Fruit fly (Drosophila melanogaster) whole organism, embryonic: ENCODE results near the gene tay.

Experiments used
- CG10366 ChIP-seq: fragments of 200-800 bp; sonication (Bioruptor generic); IDR thresholded peaks from 2 replicates; pipeline ENCODE4 v1.3.6; 2022; ENCODE audit warnings: missing biosample characterization, missing genetic modification characterization
- CG10654 ChIP-seq: fragments of 200-800 bp; sonication (Bioruptor generic); optimal IDR thresholded peaks from 2 replicates; lab custom pipeline; 2016; ENCODE audit warnings: missing biosample characterization, missing genetic modification characterization
- CG11456 ChIP-seq: fragments of 200-800 bp; sonication (Bioruptor generic); IDR thresholded peaks from 3 replicates; pipeline ENCODE4 v1.3.6; 2022; ENCODE audit warnings: missing biosample characterization, missing genetic modification characterization
- CG12155 ChIP-seq: fragments of 200-800 bp; sonication (Bioruptor generic); optimal IDR thresholded peaks from 3 replicates; lab custom pipeline; 2016; ENCODE audit warnings: missing biosample characterization, missing genetic modification characterization
- CG12659 ChIP-seq: fragments of 200-800 bp; sonication (Bioruptor generic); optimal IDR thresholded peaks from 3 replicates; lab custom pipeline; 2017; ENCODE audit warnings: mild to moderate bottlenecking, missing biosample characterization, missing genetic modification reagents, missing genetic modification characterization
- CG14014 ChIP-seq: fragments of 200-800 bp; sonication (Bioruptor generic); IDR thresholded peaks from 2 replicates; pipeline ENCODE4 v1.3.6; 2022; ENCODE audit warnings: missing biosample characterization, missing genetic modification characterization
- CG15601 ChIP-seq: fragments of 200-800 bp; sonication (Bioruptor generic); optimal IDR thresholded peaks from 3 replicates; lab custom pipeline; 2019; ENCODE audit warnings: missing biosample characterization, mild to moderate bottlenecking, missing genetic modification characterization, moderate library complexity
- CG1603 ChIP-seq: fragments of 200-800 bp; sonication (Bioruptor generic); optimal IDR thresholded peaks from 2 replicates; lab custom pipeline; 2019; ENCODE audit warnings: missing biosample characterization, mild to moderate bottlenecking, missing genetic modification characterization, moderate library complexity
- CG17328 ChIP-seq: fragments of 200-800 bp; sonication (Bioruptor generic); IDR thresholded peaks from 2 replicates; pipeline ENCODE4 v1.3.6; 2022; ENCODE audit warnings: missing biosample characterization, missing genetic modification characterization
- CG17829 ChIP-seq: fragments of 200-800 bp; optimal IDR thresholded peaks from 2 replicates; lab custom pipeline; 2019; ENCODE audit warnings: missing biosample characterization, mild to moderate bottlenecking, missing genetic modification characterization, moderate library complexity
- CG2116 ChIP-seq: fragments of 200-800 bp; sonication (Bioruptor generic); optimal IDR thresholded peaks from 3 replicates; lab custom pipeline; 2018; ENCODE audit warnings: missing biosample characterization, mild to moderate bottlenecking, missing genetic modification characterization
- CG2120 ChIP-seq: fragments of 200-800 bp; sonication (Bioruptor generic); optimal IDR thresholded peaks from 3 replicates; lab custom pipeline; 2016; ENCODE audit warnings: missing biosample characterization, missing genetic modification characterization
- CG30020 ChIP-seq: fragments of 200-800 bp; optimal IDR thresholded peaks from 2 replicates; lab custom pipeline; 2019; ENCODE audit warnings: missing biosample characterization, mild to moderate bottlenecking, missing genetic modification characterization, moderate library complexity
- CG6254 ChIP-seq: fragments of 200-800 bp; sonication (Bioruptor generic); optimal IDR thresholded peaks from 3 replicates; lab custom pipeline; 2017; ENCODE audit warnings: mild to moderate bottlenecking, missing biosample characterization, missing genetic modification reagents, missing genetic modification characterization
- CG7556 ChIP-seq: fragments of 200-800 bp; sonication (Bioruptor generic); optimal IDR thresholded peaks from 2 replicates; lab custom pipeline; 2017; ENCODE audit warnings: missing biosample characterization, mild to moderate bottlenecking, missing genetic modification characterization
- CG7786 ChIP-seq: fragments of 200-800 bp; sonication (Bioruptor generic); optimal IDR thresholded peaks from 2 replicates; lab custom pipeline; 2016; ENCODE audit warnings: missing biosample characterization, missing genetic modification characterization
- CG7963 ChIP-seq: fragments of 200-800 bp; sonication (Bioruptor generic); IDR thresholded peaks from 3 replicates; pipeline ENCODE4 v1.3.6; 2022; ENCODE audit warnings: missing biosample characterization, missing genetic modification characterization; ENCODE audit not compliant: partially characterized antibody
- CG8478 ChIP-seq: fragments of >200 bp; optimal IDR thresholded peaks from 2 replicates; lab custom pipeline; 2018
- CG9727 ChIP-seq: fragments of 200-800 bp; sonication (Bioruptor generic); optimal IDR thresholded peaks from 3 replicates; lab custom pipeline; 2017; ENCODE audit warnings: missing biosample characterization, mild to moderate bottlenecking, missing genetic modification characterization
- Camta ChIP-seq: fragments of 200-800 bp; sonication (Bioruptor generic); optimal IDR thresholded peaks from 2 replicates; lab custom pipeline; 2016; ENCODE audit warnings: missing biosample characterization, missing genetic modification characterization
- Dad ChIP-seq: fragments of 200-800 bp; sonication (Bioruptor generic); optimal IDR thresholded peaks from 3 replicates; lab custom pipeline; 2016; ENCODE audit warnings: missing biosample characterization, missing genetic modification characterization
- Dip3 ChIP-seq: fragments of 200-800 bp; sonication (Bioruptor generic); optimal IDR thresholded peaks from 3 replicates; lab custom pipeline; 2016; ENCODE audit warnings: missing biosample characterization, missing genetic modification characterization
- E2f2 ChIP-seq: fragments of 200-800 bp; sonication (Bioruptor generic); IDR thresholded peaks from 2 replicates; pipeline ENCODE4 v1.3.6; 2022; ENCODE audit warnings: missing biosample characterization, missing genetic modification characterization
- Elba2 ChIP-seq: fragments of 200-800 bp; sonication (Bioruptor generic); optimal IDR thresholded peaks from 3 replicates; lab custom pipeline; 2016; ENCODE audit warnings: missing biosample characterization, missing genetic modification characterization
- Hr51 ChIP-seq, 2 experiments: fragments of 200-800 bp; sonication (Bioruptor generic); optimal IDR thresholded peaks; 2 replicates in 1 of 2; 3 replicates in 1 of 2; lab custom pipeline; 2016 to 2018; ENCODE audit warnings: missing biosample characterization in 2 of 2, missing genetic modification characterization in 2 of 2, mild to moderate bottlenecking in 1 of 2, moderate library complexity in 1 of 2
- MESR4 ChIP-seq: fragments of 200-800 bp; sonication (Bioruptor generic); optimal IDR thresholded peaks from 2 replicates; lab custom pipeline; 2018; ENCODE audit warnings: missing biosample characterization, mild to moderate bottlenecking, missing genetic modification characterization, moderate library complexity
- Myb ChIP-seq: fragments of 200-800 bp; sonication (Bioruptor generic); optimal IDR thresholded peaks from 2 replicates; lab custom pipeline; 2016; ENCODE audit warnings: missing biosample characterization, missing genetic modification characterization
- Nf-YB ChIP-seq: fragments of 200-800 bp; sonication (Bioruptor generic); optimal IDR thresholded peaks from 3 replicates; lab custom pipeline; 2019; ENCODE audit warnings: missing biosample characterization, mild to moderate bottlenecking, missing genetic modification characterization, moderate library complexity
- chinmo ChIP-seq: fragments of 200-800 bp; sonication (Bioruptor generic); IDR thresholded peaks from 4 replicates; pipeline ENCODE4 v1.3.6; 2022; ENCODE audit warnings: missing biosample characterization, missing genetic modification characterization; ENCODE audit not compliant: partially characterized antibody
- chn ChIP-seq: fragments of 200-800 bp; sonication (Bioruptor generic); optimal IDR thresholded peaks from 2 replicates; lab custom pipeline; 2016; ENCODE audit warnings: missing biosample characterization, missing genetic modification characterization
- dmrt99B ChIP-seq: fragments of 200-800 bp; sonication (Bioruptor generic); optimal IDR thresholded peaks from 2 replicates; lab custom pipeline; 2018; ENCODE audit warnings: missing biosample characterization, mild to moderate bottlenecking, missing genetic modification characterization, moderate library complexity
- en ChIP-seq: fragments of 200-800 bp; sonication (Bioruptor generic); optimal IDR thresholded peaks from 2 replicates; lab custom pipeline; 2016; ENCODE audit warnings: missing biosample characterization, missing genetic modification characterization
- exex ChIP-seq: fragments of 200-800 bp; sonication (Bioruptor generic); optimal IDR thresholded peaks from 4 replicates; lab custom pipeline; 2018; ENCODE audit warnings: missing biosample characterization, mild to moderate bottlenecking, missing genetic modification characterization, moderate library complexity
- fd96Cb ChIP-seq: fragments of 200-800 bp; sonication (Bioruptor generic); optimal IDR thresholded peaks from 2 replicates; lab custom pipeline; 2018; ENCODE audit warnings: missing biosample characterization, mild to moderate bottlenecking, missing genetic modification characterization, moderate library complexity
- hb ChIP-seq: fragments of 200-800 bp; sonication (Bioruptor generic); IDR thresholded peaks from 3 replicates; pipeline ENCODE4 v1.3.6; 2022; ENCODE audit warnings: missing biosample characterization, missing genetic modification characterization; ENCODE audit not compliant: partially characterized antibody
- inv ChIP-seq: fragments of 200-800 bp; sonication (Bioruptor generic); IDR thresholded peaks from 2 replicates; pipeline ENCODE4 v1.3.6; 2022; ENCODE audit warnings: missing biosample characterization, missing genetic modification characterization; ENCODE audit not compliant: partially characterized antibody
- mld ChIP-seq: fragments of 200-800 bp; sonication (Bioruptor generic); IDR thresholded peaks from 3 replicates; pipeline ENCODE4 v1.3.6; 2022; ENCODE audit warnings: missing biosample characterization, missing genetic modification characterization; ENCODE audit not compliant: partially characterized antibody
- onecut ChIP-seq: fragments of 200-800 bp; sonication (Bioruptor generic); IDR thresholded peaks from 2 replicates; pipeline ENCODE4 v1.3.6; 2022; ENCODE audit warnings: missing biosample characterization, missing genetic modification characterization
- sob ChIP-seq: fragments of 200-800 bp; sonication (Bioruptor generic); IDR thresholded peaks from 2 replicates; pipeline ENCODE4 v1.3.6; 2022; ENCODE audit warnings: missing biosample characterization, missing genetic modification characterization
- sqz ChIP-seq: fragments of 200-800 bp; sonication (Bioruptor generic); optimal IDR thresholded peaks from 3 replicates; lab custom pipeline; 2018; ENCODE audit warnings: missing biosample characterization, mild to moderate bottlenecking, missing genetic modification characterization
- stwl ChIP-seq: fragments of 200-800 bp; sonication (Bioruptor generic); optimal IDR thresholded peaks from 3 replicates; lab custom pipeline; 2018; ENCODE audit warnings: missing biosample characterization, mild to moderate bottlenecking, missing genetic modification characterization, moderate library complexity
- sug ChIP-seq: fragments of 200-800 bp; optimal IDR thresholded peaks from 2 replicates; lab custom pipeline; 2019; ENCODE audit warnings: missing biosample characterization, mild to moderate bottlenecking, missing genetic modification characterization, moderate library complexity
- tna ChIP-seq: fragments of 200-800 bp; sonication (Bioruptor generic); IDR thresholded peaks from 2 replicates; pipeline ENCODE4 v1.3.6; 2022; ENCODE audit warnings: missing biosample characterization, missing genetic modification characterization; ENCODE audit not compliant: partially characterized antibody
- toy ChIP-seq: fragments of 200-800 bp; sonication (Bioruptor generic); IDR thresholded peaks from 2 replicates; pipeline ENCODE4 v1.3.6; 2022; ENCODE audit warnings: missing biosample characterization, missing genetic modification characterization
- vnd ChIP-seq: fragments of 200-800 bp; sonication (Bioruptor generic); IDR thresholded peaks from 3 replicates; pipeline ENCODE4 v1.3.6; 2022; ENCODE audit warnings: missing biosample characterization, missing genetic modification characterization; ENCODE audit not compliant: partially characterized antibody
- vvl ChIP-seq: fragments of 200-800 bp; sonication (Bioruptor generic); IDR thresholded peaks from 2 replicates; pipeline ENCODE4 v1.3.6; 2022; ENCODE audit warnings: missing biosample characterization, missing genetic modification characterization
- zen ChIP-seq: fragments of 200-800 bp; sonication (Bioruptor generic); optimal IDR thresholded peaks from 3 replicates; lab custom pipeline; 2018; ENCODE audit warnings: missing biosample characterization, mild to moderate bottlenecking, missing genetic modification characterization, moderate library complexity
- zf30C ChIP-seq: fragments of 200-800 bp; sonication (Bioruptor generic); optimal IDR thresholded peaks from 3 replicates; lab custom pipeline; 2018; ENCODE audit warnings: missing biosample characterization, mild to moderate bottlenecking, missing genetic modification characterization

The tay gene

dm6 chrX:15891606-15892345, 4.7 kb upstream of the tay start, which contains the start of gene shi (continued):
- no peak for TF ChIP-seq CG10366 (GFP tag; lab: Robert Waterston, UW)
- peak; percentile 99 for TF ChIP-seq vnd (GFP tag; lab: Robert Waterston, UW)
- TF ChIP-seq CG17829 (tag; lab: Kevin White, UChicago), result peak; percentile 37
- TF ChIP-seq CG9727 (GFP tag; lab: Kevin White, UChicago), result no peak
- peak; percentile 55 for TF ChIP-seq Myb (GFP tag; lab: Kevin White, UChicago)
- TF ChIP-seq chn (GFP tag; lab: Kevin White, UChicago), result no peak
- TF ChIP-seq inv (GFP tag; lab: Robert Waterston, UW), result peak; percentile 97
- TF ChIP-seq stwl, result peak; percentile 89
- peak; percentile 96 for TF ChIP-seq mld (GFP tag; lab: Robert Waterston, UW)
- peak; percentile 46 for TF ChIP-seq sug (tag; lab: Kevin White, UChicago)
- no peak for TF ChIP-seq CG14014 (GFP tag; lab: Robert Waterston, UW)
- no peak for TF ChIP-seq Dip3 (GFP tag; lab: Kevin White, UChicago)
- peak; percentile 79 for TF ChIP-seq CG1603
- TF ChIP-seq CG7963, result peak; percentile 98
- TF ChIP-seq Camta, result no peak
- no peak for TF ChIP-seq CG6254 (GFP tag; lab: Kevin White, UChicago)
- peak; percentile 98 for TF ChIP-seq tna (GFP tag; lab: Robert Waterston, UW)
- TF ChIP-seq Hr51 (GFP tag; optimal IDR thresholded peaks at IDR 0.05; lab: Kevin White, UChicago), result peak in 1 of 2 experiments; percentile 53
- peak; percentile 50 for TF ChIP-seq sqz
- peak; percentile 89 for TF ChIP-seq CG15601 (tag; lab: Kevin White, UChicago)
- TF ChIP-seq CG2120 (GFP tag; lab: Kevin White, UChicago), result peak; percentile 48
- TF ChIP-seq vvl (GFP tag; lab: Robert Waterston, UW), result peak; percentile 85; the same call in 1 of the 2 replicates
- 0 out of 2 replicates have a peak, but pooled peaks have one; percentile 14 for TF ChIP-seq CG17328 (GFP tag; lab: Robert Waterston, UW)
- TF ChIP-seq en (GFP tag; lab: Kevin White, UChicago), result no peak
- TF ChIP-seq CG12659, result peak; percentile 76
- peak; percentile 96 for TF ChIP-seq chinmo
- peak; percentile 14 for TF ChIP-seq Dad (GFP tag; lab: Kevin White, UChicago)
- TF ChIP-seq CG2116, result peak; percentile 89
- no peak for TF ChIP-seq CG10654 (GFP tag; lab: Kevin White, UChicago)
- no peak for TF ChIP-seq CG12155
- peak; percentile 22 for TF ChIP-seq onecut (GFP tag; lab: Robert Waterston, UW)
- no peak for TF ChIP-seq zf30C (GFP tag; lab: Kevin White, UChicago)
- peak; percentile 86 for TF ChIP-seq exex (tag; lab: Kevin White, UChicago)
- no peak for TF ChIP-seq fd96Cb
- TF ChIP-seq E2f2 (GFP tag; lab: Robert Waterston, UW), result no peak; the same call in 1 of the 2 replicates
- peak; percentile 18 for TF ChIP-seq Nf-YB
- no peak for TF ChIP-seq CG11456 (GFP tag; lab: Robert Waterston, UW)
- TF ChIP-seq CG30020, result peak; percentile 84
- peak; percentile 35; the same call in 1 of the 2 replicates for TF ChIP-seq sob (GFP tag; lab: Robert Waterston, UW)
- no peak for TF ChIP-seq toy (GFP tag; lab: Robert Waterston, UW)
- peak; percentile 14 for TF ChIP-seq CG7786
- no peak for TF ChIP-seq CG7556 (GFP tag; lab: Kevin White, UChicago)
- no peak for TF ChIP-seq CG8478
- no peak for TF ChIP-seq dmrt99B
- TF ChIP-seq hb, result peak; percentile 99
- peak; percentile 72 for TF ChIP-seq MESR4
- TF ChIP-seq Elba2, result peak; percentile 65
- TF ChIP-seq zen (tag; lab: Kevin White, UChicago), result peak; percentile 46
